Fruit fly (Drosophila melanogaster): Measurements from ENCODE around the gene Wdr81.

Gene Wdr81

dm6 chr2L:12026458-12027431 is 6.0 kb upstream of the Wdr81 start:
- peak; percentile 56 for TF ChIP-seq Gug (GFP tag; IDR thresholded peaks at IDR 0.05)
- TF ChIP-seq CG8632 (GFP tag; optimal IDR thresholded peaks at IDR 0.05), result peak; percentile 80
- TF ChIP-seq cyc (GFP tag; optimal IDR thresholded peaks at IDR 0.05), result peak; percentile 40
- TF ChIP-seq Sox102F (GFP tag; optimal IDR thresholded peaks at IDR 0.05), result peak; percentile 43
- TF ChIP-seq CG6808 (GFP tag; optimal IDR thresholded peaks at IDR 0.05), result peak; percentile 85
- peak; percentile 58 for TF ChIP-seq Blimp-1 (GFP tag; optimal IDR thresholded peaks at IDR 0.05)
- no peak for TF ChIP-seq Hr38 (GFP tag; optimal IDR thresholded peaks at IDR 0.05)
- TF ChIP-seq CG11294 (GFP tag; IDR thresholded peaks at IDR 0.05), result peak; percentile 43
- peak; percentile 60 for TF ChIP-seq net (GFP tag; optimal IDR thresholded peaks at IDR 0.05)
- TF ChIP-seq Ets21C (GFP tag; optimal IDR thresholded peaks at IDR 0.05), result peak; percentile 62
- no peak for TF ChIP-seq fd85E (GFP tag; optimal IDR thresholded peaks at IDR 0.05)
- peak; percentile 92 for TF ChIP-seq CG32006 (GFP tag; optimal IDR thresholded peaks at IDR 0.05)
- TF ChIP-seq dac (GFP tag; optimal IDR thresholded peaks at IDR 0.05), result no peak
- TF ChIP-seq salr (GFP tag; optimal IDR thresholded peaks at IDR 0.05), result peak; percentile 47 to 88
- TF ChIP-seq CG9139 (GFP tag; optimal IDR thresholded peaks at IDR 0.05), result peak; percentile 91
- peak; percentile 65 for TF ChIP-seq CG6854 (GFP tag; optimal IDR thresholded peaks at IDR 0.05)
- TF ChIP-seq CG31627 (GFP tag; optimal IDR thresholded peaks at IDR 0.05), result peak; percentile 74
- peak; percentile 91 for TF ChIP-seq eg (GFP tag; IDR thresholded peaks at IDR 0.05)
- peak; percentile 75 for TF ChIP-seq achi (GFP tag; optimal IDR thresholded peaks at IDR 0.05)
- TF ChIP-seq pdm3 (GFP tag; optimal IDR thresholded peaks at IDR 0.05), result peak; percentile 71
- TF ChIP-seq ss (GFP tag; optimal IDR thresholded peaks at IDR 0.05), result peak; percentile 91 to 92
- TF ChIP-seq Sox14 (GFP tag; optimal IDR thresholded peaks at IDR 0.05), result peak; percentile 68
- no peak for TF ChIP-seq fkh (GFP tag; optimal IDR thresholded peaks at IDR 0.05)
- peak; percentile 68 for TF ChIP-seq vri (GFP tag; optimal IDR thresholded peaks at IDR 0.05)
- TF ChIP-seq CG3919 (GFP tag; optimal IDR thresholded peaks at IDR 0.05), result peak; percentile 80
- peak; percentile 79 for TF ChIP-seq dsx (GFP tag; optimal IDR thresholded peaks at IDR 0.05; ENCODE audit: poor library complexity, severe bottlenecking)
- TF ChIP-seq Eip93F (GFP tag; optimal IDR thresholded peaks at IDR 0.05), result peak; percentile 29
- TF ChIP-seq svp (GFP tag), result peak; percentile 87
- peak; percentile 69; the same call in 2 of the 3 replicates for TF ChIP-seq CG8119 (GFP tag; IDR thresholded peaks at IDR 0.05)
- peak; percentile 70 for TF ChIP-seq CG10669 (GFP tag; optimal IDR thresholded peaks at IDR 0.05)
- peak; percentile 79; the same call in 2 of the 3 replicates for TF ChIP-seq CG6163 (GFP tag; IDR thresholded peaks at IDR 0.05)
- peak; percentile 72 for TF ChIP-seq OdsH (GFP tag; optimal IDR thresholded peaks at IDR 0.05)
- TF ChIP-seq spab (GFP tag; optimal IDR thresholded peaks at IDR 0.05), result peak; percentile 75
- TF ChIP-seq CG34406 (GFP tag; optimal IDR thresholded peaks at IDR 0.05), result peak; percentile 84
- peak; percentile 65 for TF ChIP-seq Smox (GFP tag; optimal IDR thresholded peaks at IDR 0.05)
- TF ChIP-seq CG3032 (tag; optimal IDR thresholded peaks at IDR 0.05), result peak; percentile 78
- TF ChIP-seq Eip78C (GFP tag), result peak; percentile 91
- TF ChIP-seq topi (GFP tag; optimal IDR thresholded peaks at IDR 0.05), result peak; percentile 75
- TF ChIP-seq CG16779 (tag; optimal IDR thresholded peaks at IDR 0.05), result peak; percentile 67
- TF ChIP-seq Ets96B (tag; optimal IDR thresholded peaks at IDR 0.05), result peak; percentile 77
- TF ChIP-seq Sox15 (GFP tag; optimal IDR thresholded peaks at IDR 0.05), result peak; percentile 73
- TF ChIP-seq esn (GFP tag; optimal IDR thresholded peaks at IDR 0.05), result peak; percentile 84
- TF ChIP-seq Met (GFP tag; optimal IDR thresholded peaks at IDR 0.05), result peak; percentile 64
- peak; percentile 46 for TF ChIP-seq CG1621 (tag; optimal IDR thresholded peaks at IDR 0.05)
- TF ChIP-seq CG11902 (GFP tag; optimal IDR thresholded peaks at IDR 0.05), result peak; percentile 65
- TF ChIP-seq fd59A (GFP tag; optimal IDR thresholded peaks at IDR 0.05), result peak; percentile 71
- peak; percentile 84 for TF ChIP-seq CG4318 (GFP tag; optimal IDR thresholded peaks at IDR 0.05)
- peak; percentile 68 for TF ChIP-seq CG6792 (GFP tag; optimal IDR thresholded peaks at IDR 0.05)
- peak; percentile 1 for TF ChIP-seq Eip75B (GFP tag; optimal IDR thresholded peaks at IDR 0.05)
